Fruit fly (Drosophila melanogaster) whole organism, embryonic: ENCODE measurements around the gene FASN2.

Source experiments
- Atf-2 ChIP-seq: fragments of 200-800 bp; sonication (Bioruptor generic); optimal IDR thresholded peaks from 2 replicates; lab custom pipeline; 2016; ENCODE audit warnings: missing biosample characterization, missing genetic modification characterization
- Atf3 ChIP-seq: fragments of 200-800 bp; sonication (Bioruptor generic); optimal IDR thresholded peaks from 3 replicates; lab custom pipeline; 2016; ENCODE audit warnings: missing biosample characterization, missing genetic modification characterization
- Atf6 ChIP-seq: fragments of 200-800 bp; sonication (Bioruptor generic); IDR thresholded peaks from 2 replicates; pipeline ENCODE4 v1.3.6; 2022; ENCODE audit warnings: missing biosample characterization, missing genetic modification characterization
- CG10209 ChIP-seq: fragments of 200-800 bp; sonication (Bioruptor generic); optimal IDR thresholded peaks from 3 replicates; lab custom pipeline; 2017; ENCODE audit warnings: missing biosample characterization, mild to moderate bottlenecking, missing genetic modification characterization, missing genetic modification reagents
- CG11398 ChIP-seq: fragments of 200-800 bp; sonication (Bioruptor generic); optimal IDR thresholded peaks from 2 replicates; lab custom pipeline; 2016; ENCODE audit warnings: missing biosample characterization, missing genetic modification characterization
- CG12155 ChIP-seq: fragments of 200-800 bp; sonication (Bioruptor generic); optimal IDR thresholded peaks from 3 replicates; lab custom pipeline; 2016; ENCODE audit warnings: missing biosample characterization, missing genetic modification characterization
- CG12744 ChIP-seq: fragments of 200-800 bp; sonication (Bioruptor generic); optimal IDR thresholded peaks from 2 replicates; lab custom pipeline; 2016; ENCODE audit warnings: missing biosample characterization, missing genetic modification characterization
- CG14710 ChIP-seq: fragments of 200-800 bp; sonication (Bioruptor generic); optimal IDR thresholded peaks from 3 replicates; lab custom pipeline; 2019; ENCODE audit warnings: missing biosample characterization, mild to moderate bottlenecking, missing genetic modification characterization, moderate library complexity
- CG16813 ChIP-seq: fragments of 200-800 bp; sonication (Bioruptor generic); IDR thresholded peaks from 3 replicates; pipeline ENCODE4 v1.3.6; 2022; ENCODE audit warnings: missing biosample characterization, missing genetic modification characterization; ENCODE audit not compliant: partially characterized antibody
- CG1832 ChIP-seq: fragments of 200-800 bp; sonication (Bioruptor generic); optimal IDR thresholded peaks from 2 replicates; lab custom pipeline; 2017; ENCODE audit warnings: missing biosample characterization, mild to moderate bottlenecking, missing genetic modification characterization, inconsistent platforms
- CG31224 ChIP-seq: fragments of 200-800 bp; sonication (Bioruptor generic); IDR thresholded peaks from 2 replicates; pipeline ENCODE4 v1.3.6; 2022; ENCODE audit warnings: missing biosample characterization, missing genetic modification characterization
- CG32767 ChIP-seq: fragments of 200-800 bp; sonication (Bioruptor generic); IDR thresholded peaks from 2 replicates; pipeline ENCODE4 v1.3.6; 2022; ENCODE audit warnings: missing biosample characterization, missing genetic modification characterization
- CG3281 ChIP-seq: fragments of 200-800 bp; sonication (Bioruptor generic); optimal IDR thresholded peaks from 3 replicates; lab custom pipeline; 2017; ENCODE audit warnings: missing biosample characterization, mild to moderate bottlenecking, missing genetic modification characterization
- CG4424 ChIP-seq: fragments of 200-800 bp; sonication (Bioruptor generic); optimal IDR thresholded peaks from 3 replicates; lab custom pipeline; 2016; ENCODE audit warnings: missing biosample characterization, missing genetic modification characterization
- CG4730 ChIP-seq: fragments of 200-800 bp; sonication (Bioruptor generic); IDR thresholded peaks from 2 replicates; pipeline ENCODE4 v1.3.6; 2022; ENCODE audit warnings: missing biosample characterization, missing genetic modification characterization
- CG5180 ChIP-seq: fragments of 200-800 bp; sonication (Bioruptor generic); optimal IDR thresholded peaks from 3 replicates; lab custom pipeline; 2017; ENCODE audit warnings: missing biosample characterization, missing genetic modification characterization, mild to moderate bottlenecking, moderate library complexity, missing genetic modification reagents
- CG6813 ChIP-seq: fragments of 200-800 bp; sonication (Bioruptor generic); optimal IDR thresholded peaks from 2 replicates; lab custom pipeline; 2017; ENCODE audit warnings: missing biosample characterization, missing genetic modification characterization, mild to moderate bottlenecking, moderate library complexity, missing genetic modification reagents
- CG8478 ChIP-seq: fragments of >200 bp; optimal IDR thresholded peaks from 2 replicates; lab custom pipeline; 2018
- CG8924 ChIP-seq: fragments of 200-800 bp; optimal IDR thresholded peaks from 3 replicates; lab custom pipeline; 2019; ENCODE audit warnings: missing biosample characterization, mild to moderate bottlenecking, missing genetic modification characterization, moderate library complexity
- CG9215 ChIP-seq: fragments of 200-800 bp; sonication (Bioruptor generic); IDR thresholded peaks from 2 replicates; pipeline ENCODE4 v1.3.6; 2022; ENCODE audit warnings: missing biosample characterization, missing genetic modification characterization
- CkIIα-i1 ChIP-seq: fragments of 200-800 bp; sonication (Bioruptor generic); IDR thresholded peaks from 2 replicates; pipeline ENCODE4 v1.3.6; 2022; ENCODE audit warnings: missing biosample characterization, missing genetic modification characterization
- Dip2 ChIP-seq: fragments of 200-800 bp; sonication (Bioruptor generic); IDR thresholded peaks from 2 replicates; pipeline ENCODE4 v1.3.6; 2022; ENCODE audit warnings: missing biosample characterization, missing genetic modification characterization
- Dll ChIP-seq: fragments of 200-800 bp; sonication (Bioruptor generic); IDR thresholded peaks from 4 replicates; pipeline ENCODE4 v1.3.6; 2022; ENCODE audit warnings: missing biosample characterization, missing genetic modification characterization; ENCODE audit not compliant: partially characterized antibody
- ERR ChIP-seq: fragments of 200-800 bp; sonication (Bioruptor generic); optimal IDR thresholded peaks from 2 replicates; lab custom pipeline; 2016; ENCODE audit warnings: missing biosample characterization, missing genetic modification characterization
- Gug ChIP-seq: fragments of 200-800 bp; sonication (Bioruptor generic); IDR thresholded peaks from 4 replicates; pipeline ENCODE4 v1.3.6; 2022; ENCODE audit warnings: missing biosample characterization, missing genetic modification characterization
- HmgZ ChIP-seq: fragments of 200-800 bp; sonication (Bioruptor generic); optimal IDR thresholded peaks from 2 replicates; lab custom pipeline; 2018; ENCODE audit warnings: missing biosample characterization, mild to moderate bottlenecking, missing genetic modification characterization
- Jarid2 ChIP-seq: fragments of 200-800 bp; sonication (Bioruptor generic); optimal IDR thresholded peaks from 3 replicates; lab custom pipeline; 2017; ENCODE audit warnings: mild to moderate bottlenecking, missing biosample characterization, missing genetic modification reagents, missing genetic modification characterization
- Optix ChIP-seq: fragments of 200-800 bp; sonication (Bioruptor generic); IDR thresholded peaks from 3 replicates; pipeline ENCODE4 v1.3.6; 2022; ENCODE audit warnings: missing biosample characterization, missing genetic modification characterization
- Rx ChIP-seq: fragments of 200-800 bp; sonication (Bioruptor generic); IDR thresholded peaks from 2 replicates; pipeline ENCODE4 v1.3.6; 2022; ENCODE audit warnings: missing biosample characterization, missing genetic modification characterization
- TFAM ChIP-seq: fragments of 200-800 bp; sonication (Bioruptor generic); optimal IDR thresholded peaks from 2 replicates; lab custom pipeline; 2017; ENCODE audit warnings: missing biosample characterization, missing genetic modification characterization, inconsistent platforms
- ab ChIP-seq: fragments of 200-800 bp; sonication (Bioruptor generic); optimal IDR thresholded peaks from 2 replicates; lab custom pipeline; 2016; ENCODE audit warnings: missing biosample characterization, missing genetic modification characterization
- aop ChIP-seq: fragments of 200-800 bp; sonication (Bioruptor generic); IDR thresholded peaks from 2 replicates; pipeline ENCODE4 v1.3.6; 2022; ENCODE audit warnings: missing biosample characterization, missing genetic modification characterization
- ap ChIP-seq: fragments of 200-800 bp; sonication (Bioruptor generic); IDR thresholded peaks from 2 replicates; pipeline ENCODE4 v1.3.6; 2022; ENCODE audit warnings: missing biosample characterization, missing genetic modification characterization
- ase ChIP-seq: fragments of 200-800 bp; sonication (Bioruptor generic); IDR thresholded peaks from 3 replicates; pipeline ENCODE4 v1.3.6; 2022; ENCODE audit warnings: missing biosample characterization, missing genetic modification characterization
- az2 ChIP-seq: fragments of 200-800 bp; sonication (Bioruptor generic); optimal IDR thresholded peaks from 3 replicates; lab custom pipeline; 2016; ENCODE audit warnings: missing biosample characterization, missing genetic modification characterization
- bbx ChIP-seq: fragments of 200-800 bp; sonication (Bioruptor generic); IDR thresholded peaks from 2 replicates; pipeline ENCODE4 v1.3.6; 2022; ENCODE audit warnings: missing biosample characterization, missing genetic modification characterization; ENCODE audit not compliant: partially characterized antibody
- chinmo ChIP-seq: fragments of 200-800 bp; sonication (Bioruptor generic); IDR thresholded peaks from 4 replicates; pipeline ENCODE4 v1.3.6; 2022; ENCODE audit warnings: missing biosample characterization, missing genetic modification characterization; ENCODE audit not compliant: partially characterized antibody
- crp ChIP-seq, 2 experiments: fragments of 200-800 bp; sonication (Bioruptor generic); optimal IDR thresholded peaks; 2 replicates in 1 of 2; 3 replicates in 1 of 2; lab custom pipeline; 2017; ENCODE audit warnings: missing biosample characterization in 2 of 2, missing genetic modification characterization in 2 of 2, mild to moderate bottlenecking in 1 of 2, moderate library complexity in 1 of 2
- dan ChIP-seq: fragments of 200-800 bp; sonication (Bioruptor generic); IDR thresholded peaks from 2 replicates; pipeline ENCODE4 v1.3.6; 2022; ENCODE audit warnings: missing biosample characterization, missing genetic modification characterization
- dimm ChIP-seq: fragments of 200-800 bp; sonication (Bioruptor generic); IDR thresholded peaks from 2 replicates; pipeline ENCODE4 v1.3.6; 2022; ENCODE audit warnings: missing biosample characterization, missing genetic modification characterization
- dm ChIP-seq: fragments of 200-800 bp; sonication (Bioruptor generic); optimal IDR thresholded peaks from 3 replicates; lab custom pipeline; 2016; ENCODE audit warnings: missing biosample characterization, missing genetic modification characterization
- emc ChIP-seq: fragments of 200-800 bp; sonication (Bioruptor generic); optimal IDR thresholded peaks from 2 replicates; lab custom pipeline; 2016; ENCODE audit warnings: missing biosample characterization, missing genetic modification characterization
- ham ChIP-seq: fragments of 200-800 bp; sonication (Bioruptor generic); IDR thresholded peaks from 2 replicates; pipeline ENCODE4 v1.3.6; 2022; ENCODE audit warnings: missing biosample characterization, missing genetic modification characterization
- jing ChIP-seq: fragments of 200-800 bp; sonication (Bioruptor generic); optimal IDR thresholded peaks from 2 replicates; lab custom pipeline; 2018; ENCODE audit warnings: missing biosample characterization, mild to moderate bottlenecking, missing genetic modification characterization
- pb ChIP-seq: fragments of 200-800 bp; sonication (Bioruptor generic); optimal IDR thresholded peaks from 3 replicates; lab custom pipeline; 2016; ENCODE audit warnings: missing biosample characterization, missing genetic modification characterization
- peb ChIP-seq: fragments of 200-800 bp; sonication (Bioruptor generic); IDR thresholded peaks from 2 replicates; pipeline ENCODE4 v1.3.6; 2022; ENCODE audit warnings: missing biosample characterization, missing genetic modification characterization
- pros ChIP-seq: fragments of 200-800 bp; sonication (Bioruptor generic); optimal IDR thresholded peaks from 3 replicates; lab custom pipeline; 2019; ENCODE audit warnings: missing biosample characterization, mild to moderate bottlenecking, missing genetic modification characterization, moderate library complexity
- pzg ChIP-seq: fragments of 200-800 bp; sonication (Bioruptor generic); optimal IDR thresholded peaks from 3 replicates; lab custom pipeline; 2018; ENCODE audit warnings: missing biosample characterization, mild to moderate bottlenecking, missing genetic modification characterization, moderate library complexity
- repo ChIP-seq: fragments of 200-800 bp; sonication (Bioruptor generic); optimal IDR thresholded peaks from 2 replicates; lab custom pipeline; 2016; ENCODE audit warnings: missing biosample characterization, missing genetic modification characterization
- salm ChIP-seq: fragments of 200-800 bp; sonication (Bioruptor generic); optimal IDR thresholded peaks from 2 replicates; lab custom pipeline; 2018; ENCODE audit warnings: missing biosample characterization, mild to moderate bottlenecking, missing genetic modification characterization
- sqz ChIP-seq: fragments of 200-800 bp; sonication (Bioruptor generic); optimal IDR thresholded peaks from 3 replicates; lab custom pipeline; 2018; ENCODE audit warnings: missing biosample characterization, mild to moderate bottlenecking, missing genetic modification characterization
- twi ChIP-seq: fragments of 200-800 bp; optimal IDR thresholded peaks from 2 replicates; lab custom pipeline; 2019; ENCODE audit warnings: missing biosample characterization, mild to moderate bottlenecking, missing genetic modification characterization, moderate library complexity
- vfl ChIP-seq: fragments of 200-800 bp; sonication (Bioruptor generic); optimal IDR thresholded peaks from 2 replicates; lab custom pipeline; 2016; ENCODE audit warnings: missing biosample characterization, missing genetic modification characterization

Gene FASN2

DNA sequence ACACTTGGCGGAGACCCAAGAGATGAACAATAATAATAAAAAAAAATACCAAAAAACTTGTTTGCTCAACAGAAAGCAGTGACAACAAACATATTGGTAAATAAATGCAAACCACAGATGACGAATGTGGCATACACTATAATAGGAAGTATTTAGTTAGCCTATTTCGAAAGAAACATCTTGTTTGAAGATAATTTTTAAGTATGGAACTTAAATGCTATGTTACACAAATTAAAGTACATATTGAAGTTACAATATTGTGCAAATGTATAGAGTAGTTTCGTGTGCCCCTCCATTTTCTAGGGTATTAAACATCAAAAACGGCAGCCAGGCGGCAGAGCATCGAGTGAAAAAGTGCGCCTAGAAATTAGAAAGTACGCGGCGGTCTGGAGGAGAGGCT, 40.3 kb upstream of the FASN2 start (continued):
- TF ChIP-seq sqz (GFP tag; lab: Kevin White, UChicago) (peak; percentile 61), ab (GFP tag; lab: Kevin White, UChicago) (no peak), CG11398 (GFP tag; lab: Kevin White, UChicago) (no peak), salm (peak; percentile 11), pzg (GFP tag; lab: Kevin White, UChicago) (no peak), CG12744 (GFP tag; lab: Kevin White, UChicago) (no peak), ERR (GFP tag; lab: Kevin White, UChicago) (no peak), CG4424 (no peak), emc (GFP tag; lab: Kevin White, UChicago) (no peak), Atf6 (GFP tag; lab: Robert Waterston, UW) (no peak), CG1832 (GFP tag; lab: Kevin White, UChicago) (no peak), dimm (no peak), CG10209 (peak; percentile 40), vfl (no peak), HmgZ (tag; lab: Kevin White, UChicago) (no peak), jing (GFP tag; lab: Kevin White, UChicago) (peak; percentile 31), CG8478 (lab: Kevin White, UChicago) (no peak), Dll (GFP tag; lab: Robert Waterston, UW) (no peak), CG6813 (GFP tag; lab: Kevin White, UChicago) (peak; percentile 23), Rx (GFP tag; lab: Robert Waterston, UW) (no peak), Atf-2 (GFP tag; lab: Kevin White, UChicago) (no peak), TFAM (GFP tag; lab: Kevin White, UChicago) (no peak), pros (GFP tag; lab: Kevin White, UChicago) (no peak), bbx (GFP tag; lab: Robert Waterston, UW) (no peak), ase (no peak), Atf3 (GFP tag; lab: Kevin White, UChicago) (no peak), CG32767 (GFP tag; lab: Robert Waterston, UW) (0 out of 2 replicates have a peak, but pooled peaks have one; percentile 13), CG3281 (no peak), chinmo (GFP tag; lab: Robert Waterston, UW) (no peak), Jarid2 (no peak), aop (no peak), pb (GFP tag; lab: Kevin White, UChicago) (no peak), CG4730 (no peak), CkIIα-i1 (GFP tag; lab: Robert Waterston, UW) (no peak), CG31224 (GFP tag; lab: Robert Waterston, UW) (no peak), repo (GFP tag; lab: Kevin White, UChicago) (no peak), Optix (no peak), ham (no peak), peb (GFP tag; lab: Robert Waterston, UW) (no peak), crp (GFP tag; optimal IDR thresholded peaks at IDR 0.05; lab: Kevin White, UChicago) (no peak), dan (GFP tag; lab: Robert Waterston, UW) (no peak), twi (tag; lab: Kevin White, UChicago) (no peak), CG8924 (tag; lab: Kevin White, UChicago) (peak; percentile 65), Dip2 (GFP tag; lab: Robert Waterston, UW) (no peak), CG5180 (GFP tag; lab: Kevin White, UChicago) (peak; percentile 47), ap (no peak), dm (GFP tag; lab: Kevin White, UChicago) (no peak), CG9215 (GFP tag; lab: Robert Waterston, UW) (no peak), az2 (peak; percentile 17), CG14710 (tag; lab: Kevin White, UChicago) (peak; percentile 15), CG12155 (no peak), CG16813 (GFP tag; lab: Robert Waterston, UW) (no peak), Gug (GFP tag; lab: Robert Waterston, UW) (no peak)
